Worm (Caenorhabditis elegans) whole organism, L4 larva: ENCODE measurements around the gene F19C6.4.

Source experiments
- ZK546.5 ChIP-seq, 2 experiments: sonication (generic microtip); optimal IDR thresholded peaks; 2 replicates each; lab custom pipeline; 2017; ENCODE audit warnings: missing biosample characterization in 2 of 2, missing genetic modification characterization in 2 of 2
- ces-1 ChIP-seq: fragments of 150-350 bp; sonication (generic microtip); optimal IDR thresholded peaks from 4 replicates; lab custom pipeline; 2014; ENCODE audit warnings: missing biosample characterization, missing genetic modification reagents, missing genetic modification characterization
- daf-19 ChIP-seq: fragments of 200-800 bp; sonication (Bioruptor generic); conservative IDR thresholded peaks from 2 replicates; pipeline ENCODE4 v1.3.6; 2022; ENCODE audit warnings: missing genetic modification characterization, missing compliant biosample characterization
- lin-15B ChIP-seq: fragments of 150-350 bp; sonication (generic microtip); optimal IDR thresholded peaks from 3 replicates; lab custom pipeline; 2014; ENCODE audit warnings: missing biosample characterization, missing genetic modification characterization
- mes-2 ChIP-seq: sonication (generic microtip); optimal IDR thresholded peaks from 2 replicates; lab custom pipeline; 2016; ENCODE audit warnings: missing genotype, mild to moderate bottlenecking, missing genetic modification characterization, missing compliant biosample characterization; ENCODE audit not compliant: poor library complexity, severe bottlenecking
- nhr-28 ChIP-seq: fragments of 150-350 bp; optimal IDR thresholded peaks from 2 replicates; lab custom pipeline; 2014; ENCODE audit warnings: missing biosample characterization, missing genetic modification characterization
- nhr-77 ChIP-seq: fragments of 150-350 bp; optimal IDR thresholded peaks from 2 replicates; lab custom pipeline; 2014; ENCODE audit warnings: missing biosample characterization, missing genetic modification characterization
- pqm-1 ChIP-seq: sonication (generic microtip); optimal IDR thresholded peaks from 2 replicates; lab custom pipeline; 2017; ENCODE audit warnings: missing biosample characterization, missing genetic modification characterization
- snpc-4 ChIP-seq: fragments of 150-350 bp; optimal IDR thresholded peaks from 2 replicates; lab custom pipeline; 2014; ENCODE audit warnings: missing biosample characterization, missing genetic modification characterization
- unc-39 ChIP-seq: sonication (generic microtip); optimal IDR thresholded peaks from 2 replicates; lab custom pipeline; 2017; ENCODE audit warnings: missing biosample characterization, missing genetic modification characterization
- unc-62 ChIP-seq, 3 experiments: fragments of 150-350 bp in 1 of 3; sonication (generic microtip); optimal IDR thresholded peaks in 2 of 3; peaks in 1 of 3; 1 replicate in 1 of 3; 2 replicates in 2 of 3; lab custom pipeline; 2014 to 2017; ENCODE audit warnings: missing biosample characterization in 3 of 3, missing genetic modification characterization in 3 of 3, missing genetic modification reagents in 3 of 3, missing genotype in 1 of 3

ce11 chrX:9965275-9965674 is 52.5 kb downstream of the F19C6.4 start, which contains the start of gene pssy-1:
- TF ChIP-seq nhr-77 (no peak), ces-1 (GFP tag; lab: Kevin White, UChicago) (no peak), snpc-4 (no peak), lin-15B (tag; lab: Kevin White, UChicago) (no peak), unc-39 (tag; lab: Kevin White, UChicago) (no peak), nhr-28 (tag; lab: Kevin White, UChicago) (no peak), daf-19 (GFP tag; lab: Robert Waterston, UW) (no peak), mes-2 (tag; lab: Kevin White, UChicago) (no peak), ZK546.5 (tag; optimal IDR thresholded peaks at IDR 0.05; lab: Kevin White, UChicago) (no peak), unc-62 (GFP tag; optimal IDR thresholded peaks at IDR 0.05 in 1 of 2; lab: Kevin White, UChicago) (no peak), unc-62 (tag; optimal IDR thresholded peaks at IDR 0.05; lab: Kevin White, UChicago) (no peak), pqm-1 (tag; lab: Kevin White, UChicago) (no peak)
